Worm (Caenorhabditis elegans): ENCODE data around the gene F54F7.8.

The F54F7.8 gene

ce11 chrX:11850082-11850481, 4.7 kb downstream of the F54F7.8 start, which contains the start of gene F54F7.3:
Gene F54F7.3, minus strand, starts transcription at chrX:11850182.
- no peak for TF ChIP-seq zip-8 (tag; optimal IDR thresholded peaks at IDR 0.05)
- TF ChIP-seq snpc-4 (tag; optimal IDR thresholded peaks at IDR 0.05): no peak
- no peak for TF ChIP-seq ztf-11 (tag; optimal IDR thresholded peaks at IDR 0.05)
- no peak for TF ChIP-seq hlh-1 (tag; optimal IDR thresholded peaks at IDR 0.05)
- no peak for TF ChIP-seq ces-1 (GFP tag; optimal IDR thresholded peaks at IDR 0.05)
- no peak for TF ChIP-seq pha-4 (tag; optimal IDR thresholded peaks at IDR 0.05)
- no peak for TF ChIP-seq ceh-39 (tag; optimal IDR thresholded peaks at IDR 0.05)
- no peak for TF ChIP-seq cnd-1 (tag; optimal IDR thresholded peaks at IDR 0.05)
- no peak for TF ChIP-seq sptf-1 (tag; optimal IDR thresholded peaks at IDR 0.05)
- no peak for TF ChIP-seq ceh-43 (GFP tag; optimal IDR thresholded peaks at IDR 0.05)
- no peak for TF ChIP-seq lsy-2 (tag; optimal IDR thresholded peaks at IDR 0.05)
- no peak for TF ChIP-seq bed-3 (GFP tag; optimal IDR thresholded peaks at IDR 0.05)

ce11 chrX:11848618-11849017, 6.2 kb downstream of the F54F7.8 start, which contains the start of gene F54F7.9:
Gene F54F7.9, minus strand, starts transcription at chrX:11848718.
- TF ChIP-seq flh-1 (GFP tag; optimal IDR thresholded peaks at IDR 0.05) (no peak), pha-4 (tag; optimal IDR thresholded peaks at IDR 0.05) (no peak), elt-3 (tag; optimal IDR thresholded peaks at IDR 0.05) (no peak), drap-1 (GFP tag; optimal IDR thresholded peaks at IDR 0.05) (no peak), sptf-1 (tag; optimal IDR thresholded peaks at IDR 0.05) (no peak), nhr-2 (tag; optimal IDR thresholded peaks at IDR 0.05) (no peak), unc-39 (tag; optimal IDR thresholded peaks at IDR 0.05) (no peak), ceh-39 (tag; optimal IDR thresholded peaks at IDR 0.05) (no peak), mep-1 (tag; optimal IDR thresholded peaks at IDR 0.05) (no peak), lsy-2 (tag; optimal IDR thresholded peaks at IDR 0.05) (no peak)

- TF ChIP-seq zip-8 (tag; optimal IDR thresholded peaks at IDR 0.05) (no peak), drap-1 (GFP tag; optimal IDR thresholded peaks at IDR 0.05) (no peak), unc-120 (tag; optimal IDR thresholded peaks at IDR 0.05; ENCODE audit: poor library complexity, severe bottlenecking) (no peak), mep-1 (tag; optimal IDR thresholded peaks at IDR 0.05) (no peak), ces-1 (GFP tag; optimal IDR thresholded peaks at IDR 0.05) (no peak), lsy-2 (tag; optimal IDR thresholded peaks at IDR 0.05) (no peak), ceh-83 (GFP tag; optimal IDR thresholded peaks at IDR 0.05) (no peak), ztf-11 (tag; optimal IDR thresholded peaks at IDR 0.05) (no peak), nhr-28 (tag; optimal IDR thresholded peaks at IDR 0.05) (no peak), ceh-43 (GFP tag; optimal IDR thresholded peaks at IDR 0.05) (no peak), sem-2 (GFP tag; optimal IDR thresholded peaks at IDR 0.05) (no peak), pha-4 (tag; optimal IDR thresholded peaks at IDR 0.05) (no peak), sptf-1 (tag; optimal IDR thresholded peaks at IDR 0.05) (no peak), ceh-39 (tag; optimal IDR thresholded peaks at IDR 0.05) (no peak), nhr-237 (tag; optimal IDR thresholded peaks at IDR 0.05) (no peak), unc-39 (tag; optimal IDR thresholded peaks at IDR 0.05) (no peak), bed-3 (GFP tag; optimal IDR thresholded peaks at IDR 0.05) (no peak), unc-62 (GFP tag; optimal IDR thresholded peaks at IDR 0.05) (no peak)
Measured at ce11 chrX:11843363-11843762, 11.4 kb downstream of the F54F7.8 start, which contains the start of gene F54F7.2. Gene F54F7.2, plus strand, starts transcription at chrX:11843663.

- TF ChIP-seq elt-1 (tag; optimal IDR thresholded peaks at IDR 0.05; ENCODE audit: borderline replicate concordance, insufficient read depth): no peak
Measured at ce11 chrX:11837378-11837777, 17.4 kb downstream of the F54F7.8 start, which contains the start of gene taf-7.1. Gene taf-7.1, minus strand, starts transcription at chrX:11837478.

- TF ChIP-seq sem-2 (GFP tag; optimal IDR thresholded peaks at IDR 0.05): no peak
- no peak for TF ChIP-seq tbx-8 (GFP tag; optimal IDR thresholded peaks at IDR 0.05)
- no peak for TF ChIP-seq nhr-76 (tag; optimal IDR thresholded peaks at IDR 0.05)
- no peak for TF ChIP-seq ztf-11 (tag; optimal IDR thresholded peaks at IDR 0.05)
- no peak for TF ChIP-seq pha-4 (tag; optimal IDR thresholded peaks at IDR 0.05)
- no peak for TF ChIP-seq unc-120 (tag; optimal IDR thresholded peaks at IDR 0.05; ENCODE audit: poor library complexity, severe bottlenecking)
Measured at ce11 chrX:11828661-11829060, 26.1 kb downstream of the F54F7.8 start.

DNA sequence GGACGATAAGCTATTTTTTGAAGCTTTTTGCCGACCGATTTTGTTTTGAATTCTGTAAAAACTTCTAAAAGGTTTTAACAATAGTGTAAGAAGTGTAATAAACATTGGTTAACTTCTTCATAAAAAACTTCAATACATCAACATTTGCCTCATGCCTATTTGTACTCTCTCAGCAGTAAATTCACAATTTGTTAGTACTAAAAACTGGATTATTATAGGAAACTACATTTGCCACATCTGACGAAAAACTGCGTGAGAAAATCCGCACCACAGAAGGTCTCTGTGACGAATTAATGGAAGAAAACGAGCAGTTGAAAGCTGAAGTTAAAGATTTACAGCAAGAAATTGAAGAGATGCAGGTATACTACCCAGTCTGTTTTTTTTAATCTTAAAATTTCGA, 27.3 kb downstream of the F54F7.8 start:
- TF ChIP-seq ceh-83 (GFP tag; optimal IDR thresholded peaks at IDR 0.05) (no peak), nhr-12 (tag; optimal IDR thresholded peaks at IDR 0.05) (no peak), cnd-1 (tag; optimal IDR thresholded peaks at IDR 0.05) (no peak), hlh-1 (tag; optimal IDR thresholded peaks at IDR 0.05) (no peak), ceh-43 (GFP tag; optimal IDR thresholded peaks at IDR 0.05) (no peak), pha-4 (tag; optimal IDR thresholded peaks at IDR 0.05) (no peak), ztf-11 (tag; optimal IDR thresholded peaks at IDR 0.05) (no peak), unc-120 (tag; optimal IDR thresholded peaks at IDR 0.05; ENCODE audit: poor library complexity, severe bottlenecking) (no peak), ceh-39 (tag; optimal IDR thresholded peaks at IDR 0.05) (no peak), sem-2 (GFP tag; optimal IDR thresholded peaks at IDR 0.05) (no peak), lsy-2 (tag; optimal IDR thresholded peaks at IDR 0.05) (no peak), elt-1 (tag; optimal IDR thresholded peaks at IDR 0.05; ENCODE audit: borderline replicate concordance, insufficient read depth) (no peak), nhr-237 (tag; optimal IDR thresholded peaks at IDR 0.05) (no peak), nhr-76 (tag; optimal IDR thresholded peaks at IDR 0.05) (no peak), nhr-2 (tag; optimal IDR thresholded peaks at IDR 0.05) (no peak), elt-3 (tag; optimal IDR thresholded peaks at IDR 0.05) (no peak), bed-3 (GFP tag; optimal IDR thresholded peaks at IDR 0.05) (no peak), snpc-4 (tag; optimal IDR thresholded peaks at IDR 0.05) (no peak), mab-5 (tag; optimal IDR thresholded peaks at IDR 0.05) (no peak)

Measured in whole organism, mixed stage, embryonic.